Worm (Caenorhabditis elegans): ENCODE data around the gene vab-23.
A peak's percentile ranks its signal among the peaks of the same experiment; 100 is the strongest.

The vab-23 gene

DNA sequence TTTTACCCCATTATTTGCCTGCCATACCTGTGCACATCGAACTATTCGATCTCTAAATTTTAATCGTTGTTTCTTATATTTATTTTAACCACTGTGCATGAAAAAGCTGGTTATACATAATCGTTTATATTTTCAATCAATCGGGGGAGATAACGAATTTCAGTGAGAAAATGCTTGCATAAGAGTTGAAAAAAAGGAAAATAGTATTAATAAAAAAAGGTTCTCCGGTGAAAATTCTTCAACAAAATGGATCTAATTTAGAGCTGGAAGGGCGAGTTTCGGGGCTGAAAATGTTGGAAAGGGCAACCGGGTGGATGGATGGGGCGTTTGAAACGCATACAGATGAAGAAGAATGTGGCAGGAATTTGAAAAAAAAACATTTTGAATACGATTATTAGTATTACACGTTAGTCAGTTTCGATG lies 16.5 kb upstream of the vab-23 start:
- TF ChIP-seq ztf-29 (GFP tag; IDR thresholded peaks at IDR 0.05) (no peak), tab-1 (GFP tag; IDR thresholded peaks at IDR 0.05) (no peak), ref-1 (GFP tag; conservative IDR thresholded peaks at IDR 0.05) (no peak), klf-2 (GFP tag; conservative IDR thresholded peaks at IDR 0.05) (no peak), T22C8.4 (GFP tag; IDR thresholded peaks at IDR 0.05) (no peak), cog-1 (tag; optimal IDR thresholded peaks at IDR 0.05) (no peak), flt-1 (GFP tag; IDR thresholded peaks at IDR 0.05) (no peak), med-1 (GFP tag; optimal IDR thresholded peaks at IDR 0.05; ENCODE audit: insufficient read depth) (no peak), ztf-23 (GFP tag; IDR thresholded peaks at IDR 0.05) (no peak)

DNA sequence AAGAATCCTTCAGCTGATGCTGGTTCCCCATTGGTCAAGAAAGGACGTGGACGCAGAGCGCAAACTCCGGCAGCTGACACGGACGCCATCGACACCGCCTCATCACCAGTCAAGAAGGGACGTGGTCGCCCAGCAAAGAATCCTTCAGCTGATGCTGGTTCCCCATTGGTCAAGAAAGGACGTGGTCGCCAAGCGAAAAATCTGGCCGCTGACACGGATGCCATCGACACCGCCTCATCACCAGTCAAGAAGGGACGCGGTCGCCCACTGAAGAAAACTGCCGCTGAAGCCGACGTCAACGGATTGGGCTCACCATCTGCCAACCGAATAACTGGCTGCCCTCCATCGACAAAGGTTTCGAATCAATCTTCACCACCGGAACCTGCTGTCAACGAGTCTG lies 15.9 kb upstream of the vab-23 start:
- no peak for TF ChIP-seq cog-1 (tag; optimal IDR thresholded peaks at IDR 0.05)
- no peak for TF ChIP-seq med-1 (GFP tag; optimal IDR thresholded peaks at IDR 0.05; ENCODE audit: insufficient read depth)
- no peak for TF ChIP-seq ztf-23 (GFP tag; IDR thresholded peaks at IDR 0.05)
- no peak for TF ChIP-seq tab-1 (GFP tag; IDR thresholded peaks at IDR 0.05)
- no peak for TF ChIP-seq ztf-29 (GFP tag; IDR thresholded peaks at IDR 0.05)
- TF ChIP-seq klf-2 (GFP tag; conservative IDR thresholded peaks at IDR 0.05) = no peak

DNA sequence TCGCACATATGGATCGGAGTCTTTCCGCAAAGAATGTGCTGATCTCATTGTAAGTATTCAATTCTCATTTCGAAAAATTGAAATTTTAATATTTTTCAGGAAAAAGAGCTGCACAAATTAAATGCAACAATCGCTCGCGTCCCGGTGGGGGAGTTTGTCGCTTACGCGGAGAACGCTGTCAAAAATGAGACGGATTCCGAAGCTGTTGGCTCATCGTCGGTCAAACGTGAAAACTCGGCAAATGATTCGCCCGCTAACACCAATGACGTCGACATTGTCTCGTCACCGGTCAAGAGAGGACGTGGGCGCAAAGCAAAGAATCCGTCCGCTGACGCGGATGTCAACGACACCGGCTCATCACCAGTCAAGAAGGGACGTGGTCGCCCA lies 15.5 kb upstream of the vab-23 start:
- TF ChIP-seq ztf-29 (GFP tag; IDR thresholded peaks at IDR 0.05) (no peak), flt-1 (GFP tag; IDR thresholded peaks at IDR 0.05) (no peak), cog-1 (tag; optimal IDR thresholded peaks at IDR 0.05) (no peak), ref-1 (GFP tag; conservative IDR thresholded peaks at IDR 0.05) (no peak), med-1 (GFP tag; optimal IDR thresholded peaks at IDR 0.05; ENCODE audit: insufficient read depth) (no peak), tab-1 (GFP tag; IDR thresholded peaks at IDR 0.05) (no peak), T22C8.4 (GFP tag; IDR thresholded peaks at IDR 0.05) (no peak), ztf-23 (GFP tag; IDR thresholded peaks at IDR 0.05) (no peak), klf-2 (GFP tag; conservative IDR thresholded peaks at IDR 0.05) (no peak)

DNA sequence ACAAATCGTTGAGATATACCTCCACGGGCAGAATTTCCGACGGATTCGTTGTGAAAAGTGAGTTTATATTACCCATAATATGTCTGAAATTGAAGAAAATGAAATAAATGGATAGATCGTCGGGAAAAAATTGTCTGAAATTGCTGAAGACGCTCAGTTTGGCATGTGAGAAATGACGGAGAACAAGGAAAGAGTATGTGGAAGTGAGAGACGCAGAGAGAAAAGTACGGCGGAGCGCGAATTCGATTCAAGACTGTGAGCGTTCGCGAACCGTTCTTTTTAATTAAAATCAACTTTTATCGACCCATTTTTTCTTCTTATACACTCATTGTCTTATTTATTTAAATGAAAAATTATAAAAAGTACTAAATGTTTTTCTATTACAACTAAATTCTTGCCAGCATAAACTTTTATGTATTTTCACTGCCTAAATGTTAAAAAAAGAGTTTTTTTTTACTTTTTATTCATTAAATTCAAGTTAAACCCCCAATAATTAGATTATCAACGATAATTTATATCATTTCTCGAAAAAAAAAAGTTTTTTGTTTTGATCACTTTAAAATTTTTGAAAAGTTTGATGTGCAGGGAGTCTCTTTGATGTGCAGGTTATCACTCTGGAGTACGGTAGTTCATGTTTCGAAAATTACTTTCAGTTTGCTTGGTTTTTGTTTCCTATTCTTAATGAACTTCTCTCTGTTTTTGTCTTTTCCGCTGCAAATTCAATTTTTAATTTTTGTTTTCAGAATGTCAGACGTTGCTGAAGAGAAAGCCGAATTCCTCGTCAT lies 15.0 kb upstream of the vab-23 start, which contains the start of the genes vps-15 and hmg-12:
Gene vps-15, minus strand, starts transcription at position 83 of the 785 bp plus-strand sequence.
Gene hmg-12, plus strand, starts transcription at position 744 of the 785 bp plus-strand sequence.
- TF ChIP-seq klf-2 (GFP tag; conservative IDR thresholded peaks at IDR 0.05) (no peak), T22C8.4 (GFP tag; IDR thresholded peaks at IDR 0.05) (no peak), med-1 (GFP tag; optimal IDR thresholded peaks at IDR 0.05; ENCODE audit: insufficient read depth) (no peak), ztf-29 (GFP tag; IDR thresholded peaks at IDR 0.05) (no peak), tab-1 (GFP tag; IDR thresholded peaks at IDR 0.05) (no peak), flt-1 (GFP tag; IDR thresholded peaks at IDR 0.05) (no peak)

DNA sequence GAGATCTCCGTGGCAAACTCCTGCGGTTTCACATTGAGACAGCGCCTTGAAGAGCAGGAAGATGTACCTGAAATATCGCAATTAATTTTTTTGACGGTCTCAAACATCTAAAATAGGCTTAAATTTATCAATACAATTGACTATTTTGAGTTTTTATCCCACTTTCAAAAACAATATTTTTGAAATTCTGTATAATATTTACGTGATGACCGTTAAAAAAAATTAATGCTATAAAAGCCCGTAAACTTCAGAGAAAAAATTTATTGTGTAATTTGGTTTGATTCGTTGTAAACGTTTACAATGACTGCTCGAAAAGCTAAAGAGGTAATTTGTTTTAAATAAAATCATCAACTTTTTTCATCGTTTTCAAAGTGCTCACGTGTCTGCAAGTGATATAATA lies 13.3 kb upstream of the vab-23 start, which contains the start of gene ZK930.7:
Gene ZK930.7, plus strand, starts transcription at position 301 of the 400 bp plus-strand sequence.
- TF ChIP-seq klf-2 (GFP tag; conservative IDR thresholded peaks at IDR 0.05) (no peak), ztf-23 (GFP tag; IDR thresholded peaks at IDR 0.05) (no peak), cog-1 (tag; optimal IDR thresholded peaks at IDR 0.05) (no peak), ztf-29 (GFP tag; IDR thresholded peaks at IDR 0.05) (no peak), tab-1 (GFP tag; IDR thresholded peaks at IDR 0.05) (no peak), flt-1 (GFP tag; IDR thresholded peaks at IDR 0.05) (no peak), T22C8.4 (GFP tag; IDR thresholded peaks at IDR 0.05) (no peak), med-1 (GFP tag; optimal IDR thresholded peaks at IDR 0.05; ENCODE audit: insufficient read depth) (no peak)

DNA sequence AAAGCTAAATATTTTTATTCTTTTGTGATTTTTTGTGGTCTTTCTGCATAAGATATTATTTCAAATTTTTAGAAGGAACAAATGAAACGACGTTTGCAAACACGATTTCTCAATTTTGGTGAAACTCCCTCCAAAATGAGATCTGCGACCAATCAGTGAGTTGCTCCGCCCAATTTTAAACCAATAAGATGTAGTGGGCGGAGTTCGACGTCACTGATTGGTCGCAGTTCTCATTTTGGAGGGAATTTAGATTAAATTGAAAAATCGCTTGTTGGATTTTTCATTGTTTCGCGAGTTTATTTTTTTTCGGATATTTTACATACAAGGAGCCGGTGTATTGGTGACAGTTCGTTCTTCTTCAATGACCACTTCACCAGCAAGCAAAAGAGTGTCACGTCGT lies 9.6 kb upstream of the vab-23 start:
- TF ChIP-seq tab-1 (GFP tag; IDR thresholded peaks at IDR 0.05) (no peak), flt-1 (GFP tag; IDR thresholded peaks at IDR 0.05) (no peak), T22C8.4 (GFP tag; IDR thresholded peaks at IDR 0.05) (no peak), med-1 (GFP tag; optimal IDR thresholded peaks at IDR 0.05; ENCODE audit: insufficient read depth) (no peak), ztf-29 (GFP tag; IDR thresholded peaks at IDR 0.05) (no peak), ztf-23 (GFP tag; IDR thresholded peaks at IDR 0.05) (no peak), ref-1 (GFP tag; conservative IDR thresholded peaks at IDR 0.05) (no peak), klf-2 (GFP tag; conservative IDR thresholded peaks at IDR 0.05) (no peak), cog-1 (tag; optimal IDR thresholded peaks at IDR 0.05) (no peak)

DNA sequence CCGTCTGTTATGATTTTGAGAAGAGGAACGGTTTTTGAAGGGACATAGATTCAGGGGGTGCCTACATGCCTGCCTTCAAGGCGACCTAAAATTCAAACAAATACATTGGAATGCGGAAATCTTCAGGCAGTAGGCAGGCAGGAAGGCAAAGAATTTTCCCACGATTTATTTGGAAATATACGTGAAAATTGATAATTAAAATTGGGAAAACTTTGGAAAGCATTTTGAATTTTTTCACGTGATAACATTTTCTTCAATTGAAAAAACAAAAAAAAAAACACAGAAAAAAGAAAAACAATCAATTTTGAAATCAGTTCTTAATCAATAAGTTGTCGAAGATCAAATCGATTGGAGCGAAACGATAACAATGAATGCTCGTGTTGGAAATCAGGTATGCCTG lies 5.2 kb upstream of the vab-23 start, which contains the start of gene ZK930.4:
Gene ZK930.4, plus strand, starts transcription at position 301 of the 400 bp plus-strand sequence.
- no peak for TF ChIP-seq cog-1 (tag; optimal IDR thresholded peaks at IDR 0.05)
- TF ChIP-seq ref-1 (GFP tag; conservative IDR thresholded peaks at IDR 0.05) = no peak
- TF ChIP-seq med-1 (GFP tag; optimal IDR thresholded peaks at IDR 0.05; ENCODE audit: insufficient read depth) = no peak
- TF ChIP-seq tab-1 (GFP tag; IDR thresholded peaks at IDR 0.05) = no peak
- no peak for TF ChIP-seq ztf-23 (GFP tag; IDR thresholded peaks at IDR 0.05)
- no peak for TF ChIP-seq ztf-29 (GFP tag; IDR thresholded peaks at IDR 0.05)
- no peak for TF ChIP-seq flt-1 (GFP tag; IDR thresholded peaks at IDR 0.05)
- TF ChIP-seq klf-2 (GFP tag; conservative IDR thresholded peaks at IDR 0.05) = no peak
- TF ChIP-seq T22C8.4 (GFP tag; IDR thresholded peaks at IDR 0.05) = no peak

DNA sequence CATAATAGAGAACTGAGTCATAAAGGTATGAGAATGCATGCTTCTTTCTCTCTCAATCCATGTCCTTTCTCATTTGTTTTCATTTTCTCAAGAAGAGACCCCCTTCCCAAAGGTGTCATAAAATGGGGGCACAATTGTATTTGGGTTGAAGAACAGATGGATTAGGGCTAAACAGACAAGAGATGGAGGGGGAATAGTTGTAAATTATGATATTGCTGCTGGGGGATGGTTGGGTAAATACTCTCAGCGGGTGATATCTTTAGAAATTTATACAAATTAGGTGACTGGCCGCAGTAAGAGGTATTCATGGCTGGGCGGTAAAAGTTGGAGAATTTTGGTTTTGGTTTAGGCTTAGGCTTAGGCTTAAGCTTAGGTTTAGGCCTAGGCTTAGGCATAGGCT lies 4.0 kb upstream of the vab-23 start:
- TF ChIP-seq flt-1 (GFP tag; IDR thresholded peaks at IDR 0.05) = no peak
- TF ChIP-seq cog-1 (tag; optimal IDR thresholded peaks at IDR 0.05) = no peak
- no peak for TF ChIP-seq ref-1 (GFP tag; conservative IDR thresholded peaks at IDR 0.05)
- TF ChIP-seq klf-2 (GFP tag; conservative IDR thresholded peaks at IDR 0.05) = no peak
- no peak for TF ChIP-seq tab-1 (GFP tag; IDR thresholded peaks at IDR 0.05)
- no peak for TF ChIP-seq ztf-23 (GFP tag; IDR thresholded peaks at IDR 0.05)
- no peak for TF ChIP-seq med-1 (GFP tag; optimal IDR thresholded peaks at IDR 0.05; ENCODE audit: insufficient read depth)
- TF ChIP-seq ztf-29 (GFP tag; IDR thresholded peaks at IDR 0.05) = no peak; the same call in 1 of the 2 replicates
- TF ChIP-seq T22C8.4 (GFP tag; IDR thresholded peaks at IDR 0.05) = no peak

DNA sequence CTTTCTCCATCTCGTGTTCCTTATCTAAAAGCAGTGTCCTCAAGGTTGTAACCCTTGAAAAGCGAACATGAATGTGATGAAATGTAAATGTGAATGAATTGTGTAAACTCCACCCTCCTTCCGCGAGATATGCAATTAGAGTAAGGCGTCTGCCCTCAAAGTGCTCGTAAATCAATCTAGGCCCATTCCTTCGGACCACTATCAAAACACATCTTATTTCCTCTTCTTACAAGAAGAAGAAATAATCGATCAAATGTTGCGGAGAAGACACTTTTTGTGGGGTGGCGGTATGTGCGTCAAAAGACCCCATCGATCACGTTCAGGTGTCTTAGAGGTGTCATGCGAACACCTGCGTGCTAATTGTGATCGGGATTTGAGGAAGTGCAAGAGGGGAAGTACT lies 1.2 kb upstream of the vab-23 start:
- TF ChIP-seq ztf-23 (GFP tag; IDR thresholded peaks at IDR 0.05) (no peak), tab-1 (GFP tag; IDR thresholded peaks at IDR 0.05) (no peak), cog-1 (tag; optimal IDR thresholded peaks at IDR 0.05) (peak; percentile 31), ztf-29 (GFP tag; IDR thresholded peaks at IDR 0.05) (no peak)
